Worm (Caenorhabditis elegans): Measurements from ENCODE around the gene R10E11.6.

DNA sequence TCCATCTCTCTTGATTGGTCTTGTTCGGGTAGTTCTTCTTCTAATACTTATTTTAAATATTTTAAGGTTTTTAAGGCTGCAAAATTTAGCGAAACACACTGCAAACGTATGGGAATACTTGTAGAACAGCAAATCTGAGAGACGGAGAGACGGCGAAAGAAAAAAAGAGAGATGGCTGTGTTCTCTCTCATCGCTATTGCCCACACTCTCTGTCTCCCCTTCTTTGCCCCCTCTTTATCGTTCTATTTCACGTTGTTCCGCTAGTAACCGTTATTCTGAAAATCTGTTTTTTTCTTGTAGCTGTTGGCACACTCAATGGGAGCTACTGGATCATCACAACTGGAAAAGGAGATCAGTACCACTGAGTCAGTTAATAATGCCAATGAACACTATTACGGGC lies 6.5 kb upstream of the R10E11.6 start, which contains the start of gene usp-46:
- 0 out of 2 replicates have a peak, but pooled peaks have one; percentile 39 for TF ChIP-seq flt-1 (GFP tag; IDR thresholded peaks at IDR 0.05)
- TF ChIP-seq med-1 (GFP tag; optimal IDR thresholded peaks at IDR 0.05; ENCODE audit: insufficient read depth) = no peak
- TF ChIP-seq ref-1 (GFP tag; conservative IDR thresholded peaks at IDR 0.05) = no peak
- TF ChIP-seq cog-1 (tag; optimal IDR thresholded peaks at IDR 0.05) = no peak
- TF ChIP-seq ztf-23 (GFP tag; IDR thresholded peaks at IDR 0.05) = no peak
- no peak for TF ChIP-seq ztf-29 (GFP tag; IDR thresholded peaks at IDR 0.05)
- no peak for TF ChIP-seq T22C8.4 (GFP tag; IDR thresholded peaks at IDR 0.05)
